Worm (Caenorhabditis elegans) whole organism, early embryonic: ENCODE data around the gene Y39G8B.7.

Source experiments
- F13C5.2 ChIP-seq: sonication (generic microtip); optimal IDR thresholded peaks from 2 replicates; lab custom pipeline; 2017; ENCODE audit warnings: mild to moderate bottlenecking, missing genetic modification characterization, inconsistent platforms, missing compliant biosample characterization
- flt-1 ChIP-seq: fragments of 200-800 bp; sonication (Bioruptor generic); IDR thresholded peaks from 2 replicates; pipeline ENCODE4 v1.3.6; 2022; ENCODE audit warnings: missing genetic modification characterization, missing compliant biosample characterization
- pes-1 ChIP-seq: fragments of 200-800 bp; sonication (Bioruptor generic); IDR thresholded peaks from 2 replicates; pipeline ENCODE4 v1.3.6; 2022; ENCODE audit warnings: missing genetic modification reagents, missing genetic modification characterization, missing compliant biosample characterization
- sea-1 ChIP-seq: fragments of 200-800 bp; sonication (Bioruptor generic); conservative IDR thresholded peaks from 2 replicates; pipeline ENCODE4 v1.3.6; 2022; ENCODE audit warnings: missing genetic modification characterization, missing compliant biosample characterization
- tbx-11 ChIP-seq: fragments of 200-800 bp; sonication (Bioruptor generic); IDR thresholded peaks from 2 replicates; pipeline ENCODE4 v1.3.6; 2022; ENCODE audit warnings: missing genetic modification characterization, missing compliant biosample characterization
- tra-4 ChIP-seq: sonication (generic microtip); optimal IDR thresholded peaks from 2 replicates; lab custom pipeline; 2017; ENCODE audit warnings: missing genetic modification characterization, missing compliant biosample characterization

DNA sequence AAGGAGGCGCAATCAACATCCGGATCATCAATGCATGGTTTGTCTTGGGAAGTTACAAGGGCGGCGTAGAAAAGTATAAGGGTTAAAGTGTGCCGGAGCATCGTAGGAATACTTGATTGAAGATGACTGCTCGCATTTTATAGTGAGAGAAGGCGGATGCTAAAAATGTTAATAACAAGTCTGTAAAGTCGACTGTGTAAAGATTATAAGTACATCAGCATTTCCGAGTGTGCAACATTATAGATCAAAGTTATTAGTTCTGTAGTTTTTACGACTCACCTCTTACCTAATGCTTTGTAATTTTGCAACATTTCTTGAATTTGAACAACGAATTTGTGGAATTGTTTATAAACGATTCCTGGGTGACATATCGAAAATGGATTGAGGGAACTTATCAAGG is at the start of gene Y39G8B.7:
- no peak for TF ChIP-seq F13C5.2 (tag; lab: Kevin White, UChicago)
- TF ChIP-seq pes-1: no peak
- TF ChIP-seq tra-4 (tag; lab: Kevin White, UChicago): no peak
- no peak for TF ChIP-seq tbx-11
- TF ChIP-seq sea-1: no peak
- TF ChIP-seq flt-1 (GFP tag; lab: Robert Waterston, UW): no peak
